Worm (Caenorhabditis elegans) whole organism, L4/young adult: Measurements from ENCODE around the gene Y47D7A.9.

ENCODE experiments used
- W03F9.2 ChIP-seq: fragments of 150-350 bp; optimal IDR thresholded peaks from 2 replicates; lab custom pipeline; 2014; ENCODE audit warnings: missing biosample characterization, missing genetic modification characterization
- dao-5 ChIP-seq: sonication (generic microtip); optimal IDR thresholded peaks from 2 replicates; lab custom pipeline; 2016; ENCODE audit warnings: missing genotype, missing genetic modification characterization, moderate library complexity, missing compliant biosample characterization
- him-1 ChIP-seq: sonication (generic microtip); optimal IDR thresholded peaks from 2 replicates; lab custom pipeline; 2016; ENCODE audit warnings: missing genotype, missing genetic modification reagents, missing genetic modification characterization, missing compliant biosample characterization

DNA sequence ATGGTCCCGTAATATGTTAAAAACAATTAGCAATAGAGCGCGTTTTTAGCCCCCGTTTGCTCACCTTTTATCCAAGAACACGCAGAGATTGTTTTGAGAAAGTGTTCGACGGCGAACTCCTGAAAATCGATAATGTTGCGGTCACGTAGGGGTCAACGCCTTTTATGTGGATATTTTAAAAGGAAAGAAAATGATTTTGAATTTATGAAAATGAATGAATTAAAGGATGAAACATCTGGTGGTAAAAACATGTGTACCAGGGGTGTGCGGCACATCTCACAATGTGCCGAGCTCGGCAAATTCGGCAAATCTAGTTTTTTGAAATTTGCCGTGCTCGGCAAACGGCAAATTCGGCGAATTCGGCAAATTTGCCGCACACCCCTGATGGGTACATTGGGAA lies 23.6 kb downstream of the Y47D7A.9 start, which contains the start of gene F13A2.4:
- TF ChIP-seq dao-5 (tag; lab: Kevin White, UChicago) = no peak
- no peak for TF ChIP-seq him-1
- TF ChIP-seq W03F9.2 = no peak
